Fruit fly (Drosophila melanogaster): ENCODE results near the gene pHCl-2.

DNA sequence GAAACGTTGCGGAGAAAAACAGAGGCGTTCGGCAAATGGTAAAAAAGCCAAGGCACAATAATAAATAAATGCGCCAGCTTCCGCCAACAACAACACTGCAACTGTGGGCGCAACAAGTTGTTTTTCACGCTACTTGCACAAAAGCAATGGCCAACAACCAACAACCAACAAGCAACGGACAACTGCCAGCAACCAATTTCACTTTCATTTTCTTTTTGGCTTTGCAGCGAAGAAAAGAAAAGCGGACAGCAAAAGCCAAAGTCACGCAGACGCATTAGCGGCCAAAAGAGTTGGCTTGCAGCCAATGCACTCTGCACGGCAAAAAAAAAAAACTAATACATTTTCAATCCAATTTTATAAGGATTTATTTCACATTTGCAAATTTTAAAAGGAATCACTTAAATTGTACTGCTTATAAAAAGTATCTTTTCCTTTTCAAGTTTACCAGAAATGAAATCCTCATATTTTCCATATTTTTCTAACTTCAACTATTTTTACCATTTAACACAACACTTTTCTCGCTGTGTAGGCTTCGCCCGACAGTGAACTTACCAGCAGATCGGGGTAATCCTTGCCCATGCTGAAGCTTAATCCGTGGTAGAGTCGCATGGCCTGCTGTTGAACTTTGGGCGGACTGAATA, 53.9 kb downstream of the pHCl-2 start:
- TF ChIP-seq achi (GFP tag; optimal IDR thresholded peaks at IDR 0.05) (no peak), CG16779 (tag; optimal IDR thresholded peaks at IDR 0.05) (no peak), CG1621 (tag; optimal IDR thresholded peaks at IDR 0.05) (no peak), fd85E (GFP tag; optimal IDR thresholded peaks at IDR 0.05) (no peak), dac (GFP tag; optimal IDR thresholded peaks at IDR 0.05) (peak; percentile 16), CG6276 (GFP tag; optimal IDR thresholded peaks at IDR 0.05) (peak; percentile 84), net (GFP tag; optimal IDR thresholded peaks at IDR 0.05) (peak; percentile 61), CG8119 (GFP tag; IDR thresholded peaks at IDR 0.05) (peak; percentile 87), CG6792 (GFP tag; optimal IDR thresholded peaks at IDR 0.05) (no peak), OdsH (GFP tag; optimal IDR thresholded peaks at IDR 0.05) (peak; percentile 44)
